Worm (Caenorhabditis elegans): ENCODE measurements around the gene JC8.16.

JC8.16 gene

DNA sequence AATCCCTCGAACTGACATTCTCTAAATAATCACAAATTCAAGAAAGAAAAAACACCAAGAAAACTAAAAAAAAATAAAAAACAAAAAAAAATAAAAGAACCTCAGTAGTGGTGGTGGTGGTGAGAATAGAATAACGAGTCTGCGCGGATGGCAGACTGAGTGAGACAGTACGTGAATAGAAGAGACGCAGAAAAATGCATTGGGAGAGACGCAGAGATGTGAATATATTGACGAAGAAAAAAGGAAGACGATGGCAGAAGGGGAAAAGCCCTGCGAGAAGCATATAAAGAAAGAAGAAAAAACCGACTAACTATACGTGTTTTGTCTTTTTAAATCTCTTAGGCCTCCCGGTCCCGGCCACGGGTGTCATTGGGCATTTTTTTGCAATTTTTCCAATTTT, 13.5 kb downstream of the JC8.16 start, which contains the start of gene unc-26:
unc-26 (minus strand) TSS at position 23 of the 400 bp plus-strand sequence.
- TF ChIP-seq ZK546.5 (tag; optimal IDR thresholded peaks at IDR 0.05) = no peak
- peak; percentile 22 for TF ChIP-seq lin-39 (tag; optimal IDR thresholded peaks at IDR 0.05)
- TF ChIP-seq lin-15B (tag; optimal IDR thresholded peaks at IDR 0.05) = peak; percentile 17
- peak; percentile 86 for TF ChIP-seq hmg-11 (tag; optimal IDR thresholded peaks at IDR 0.05)
- peak; percentile 71 for TF ChIP-seq egl-5 (tag; optimal IDR thresholded peaks at IDR 0.05)
- TF ChIP-seq nfya-1 (tag; optimal IDR thresholded peaks at IDR 0.05; ENCODE audit: insufficient read depth) = peak; percentile 80

DNA sequence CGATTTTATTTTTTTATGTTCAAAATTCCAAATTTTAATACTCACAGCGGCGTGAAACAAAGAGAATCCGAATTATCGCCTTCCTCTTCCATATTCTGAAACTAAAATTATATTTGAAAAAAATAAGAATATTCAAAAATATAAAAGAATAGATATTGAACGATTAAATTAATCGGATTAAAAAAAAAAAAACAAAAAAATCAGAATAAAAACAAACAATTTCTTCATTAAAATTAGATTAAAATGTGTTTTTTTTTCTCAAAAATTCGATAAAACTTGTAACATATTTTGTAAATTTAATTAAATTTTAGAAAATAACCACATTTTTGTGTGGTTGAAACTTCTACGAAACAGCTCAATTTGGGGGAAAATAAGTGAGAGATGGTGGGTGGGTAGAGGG, 23.8 kb downstream of the JC8.16 start, which contains the start of gene cpsf-3:
cpsf-3 (minus strand) TSS at position 101 of the 400 bp plus-strand sequence.
- no peak for TF ChIP-seq aly-2 (tag; optimal IDR thresholded peaks at IDR 0.05)
- TF ChIP-seq ceh-28 (tag; optimal IDR thresholded peaks at IDR 0.05) = no peak
- TF ChIP-seq fos-1 (tag; optimal IDR thresholded peaks at IDR 0.05) = no peak
- no peak for TF ChIP-seq sea-2 (GFP tag; optimal IDR thresholded peaks at IDR 0.05)
- no peak for TF ChIP-seq nhr-77 (tag; optimal IDR thresholded peaks at IDR 0.05)
- TF ChIP-seq tbx-2 (tag; optimal IDR thresholded peaks at IDR 0.05) = no peak
- TF ChIP-seq ztf-4 (tag; optimal IDR thresholded peaks at IDR 0.05) = no peak
- TF ChIP-seq nhr-43 (tag; optimal IDR thresholded peaks at IDR 0.05; ENCODE audit: poor library complexity, severe bottlenecking) = no peak
- TF ChIP-seq nhr-23 (tag; optimal IDR thresholded peaks at IDR 0.05) = no peak
- TF ChIP-seq nhr-67 (tag; optimal IDR thresholded peaks at IDR 0.05) = no peak
- no peak for TF ChIP-seq elt-2 (tag; optimal IDR thresholded peaks at IDR 0.05)
- no peak for TF ChIP-seq jun-1 (tag; optimal IDR thresholded peaks at IDR 0.05)
- TF ChIP-seq egl-27 (tag; optimal IDR thresholded peaks at IDR 0.05) = no peak
- no peak for TF ChIP-seq eor-1 (tag; optimal IDR thresholded peaks at IDR 0.05)
- no peak for TF ChIP-seq mdl-1 (tag; optimal IDR thresholded peaks at IDR 0.05)
- TF ChIP-seq egl-5 (tag; optimal IDR thresholded peaks at IDR 0.05) = no peak
- TF ChIP-seq lin-39 (tag; optimal IDR thresholded peaks at IDR 0.05) = no peak
- TF ChIP-seq nhr-76 (tag; optimal IDR thresholded peaks at IDR 0.05) = no peak

DNA sequence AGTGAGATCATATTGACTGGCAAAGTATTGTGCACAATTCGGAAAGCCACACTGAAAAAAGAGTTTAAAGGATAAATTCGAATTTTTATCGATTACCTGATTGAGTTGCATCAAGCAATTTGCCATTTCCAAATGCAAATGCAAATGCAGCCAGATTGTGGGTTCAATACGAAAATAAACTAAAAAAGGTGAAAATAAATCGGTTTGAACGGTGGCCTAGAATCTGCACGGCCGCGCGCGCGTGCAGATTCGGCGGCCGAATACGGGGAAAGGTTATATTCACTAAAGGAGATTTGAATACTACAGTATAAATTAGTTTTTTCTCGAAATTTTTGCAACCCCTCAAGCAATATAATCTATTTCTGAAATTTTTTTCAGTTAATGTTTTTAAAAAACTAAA, 30.3 kb downstream of the JC8.16 start, which contains the start of gene Y67H2A.10:
Y67H2A.10 (minus strand) TSS at position 184 of the 400 bp plus-strand sequence.
- TF ChIP-seq nfya-1 (tag; optimal IDR thresholded peaks at IDR 0.05; ENCODE audit: insufficient read depth) = peak; percentile 44
- peak; percentile 12 for TF ChIP-seq nhr-25 (tag; optimal IDR thresholded peaks at IDR 0.05)
- peak; percentile 25 for TF ChIP-seq hmg-11 (tag; optimal IDR thresholded peaks at IDR 0.05)
- TF ChIP-seq zag-1 (tag; optimal IDR thresholded peaks at IDR 0.05) = no peak
- peak; percentile 45 for TF ChIP-seq pha-4 (tag; optimal IDR thresholded peaks at IDR 0.05)
- TF ChIP-seq lin-39 (tag; optimal IDR thresholded peaks at IDR 0.05) = peak; percentile 78
- TF ChIP-seq nhr-67 (tag; optimal IDR thresholded peaks at IDR 0.05) = no peak
- peak; percentile 64 for TF ChIP-seq lin-15B (tag; optimal IDR thresholded peaks at IDR 0.05)

DNA sequence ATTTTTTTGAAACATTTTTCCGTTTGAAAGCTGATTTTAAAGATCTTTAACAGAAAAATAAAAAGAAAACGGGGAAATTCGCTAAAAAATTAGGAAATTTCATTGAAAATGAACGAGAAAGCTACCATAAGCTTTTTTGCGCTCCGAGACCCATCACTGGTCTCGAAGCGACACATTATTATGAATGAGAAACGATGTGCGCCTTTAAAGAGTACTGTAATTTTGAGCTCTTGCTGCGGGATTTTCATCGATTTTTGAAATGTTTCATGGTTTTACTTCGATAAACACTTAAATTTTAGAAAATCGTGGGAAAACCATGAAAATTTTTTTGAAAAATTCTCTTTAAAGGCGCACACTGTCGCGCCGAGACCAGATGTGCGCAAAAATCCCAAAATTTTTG, 31.3 kb downstream of the JC8.16 start:
- no peak for TF ChIP-seq ceh-16 (tag; optimal IDR thresholded peaks at IDR 0.05)
- TF ChIP-seq ZK546.5 (tag; optimal IDR thresholded peaks at IDR 0.05) = no peak
- TF ChIP-seq nhr-237 (tag; optimal IDR thresholded peaks at IDR 0.05) = no peak
- no peak for TF ChIP-seq ceh-9 (tag; optimal IDR thresholded peaks at IDR 0.05)
- TF ChIP-seq snpc-4 (tag; optimal IDR thresholded peaks at IDR 0.05) = no peak
- TF ChIP-seq nhr-28 (tag; optimal IDR thresholded peaks at IDR 0.05) = no peak
- no peak for TF ChIP-seq egl-27 (tag; optimal IDR thresholded peaks at IDR 0.05)
- no peak for TF ChIP-seq nhr-67 (tag; optimal IDR thresholded peaks at IDR 0.05)
- TF ChIP-seq tbx-2 (tag; optimal IDR thresholded peaks at IDR 0.05) = no peak
- no peak for TF ChIP-seq nhr-43 (tag; optimal IDR thresholded peaks at IDR 0.05; ENCODE audit: poor library complexity, severe bottlenecking)

ce11 chrIV:13297746-13298145, 38.8 kb downstream of the JC8.16 start, which contains the start of the genes Y67H2A.2 and micu-1:
Y67H2A.2 (minus strand) TSS chrIV:13297819.
micu-1 (plus strand) TSS chrIV:13297926.
- TF ChIP-seq elt-2 (tag; optimal IDR thresholded peaks at IDR 0.05) (peak; percentile 35), nhr-23 (tag; optimal IDR thresholded peaks at IDR 0.05) (peak; percentile 61), ama-1 (optimal IDR thresholded peaks at IDR 0.05) (peak; percentile 15), unc-39 (tag; optimal IDR thresholded peaks at IDR 0.05) (no peak), lin-39 (tag; optimal IDR thresholded peaks at IDR 0.05) (peak; percentile 69), pha-4 (tag; optimal IDR thresholded peaks at IDR 0.05) (peak; percentile 64), nfya-1 (tag; optimal IDR thresholded peaks at IDR 0.05; ENCODE audit: insufficient read depth) (peak; percentile 80), pqm-1 (tag; optimal IDR thresholded peaks at IDR 0.05) (peak; percentile 20), hmg-11 (tag; optimal IDR thresholded peaks at IDR 0.05) (peak; percentile 71), egl-5 (tag; optimal IDR thresholded peaks at IDR 0.05) (peak; percentile 68), zag-1 (tag; optimal IDR thresholded peaks at IDR 0.05) (no peak), snpc-4 (tag; optimal IDR thresholded peaks at IDR 0.05) (peak; percentile 58), ceh-28 (tag; optimal IDR thresholded peaks at IDR 0.05) (peak; percentile 29), fkh-10 (GFP tag; optimal IDR thresholded peaks at IDR 0.05) (peak; percentile 64), sea-2 (GFP tag; optimal IDR thresholded peaks at IDR 0.05) (no peak), nhr-77 (tag; optimal IDR thresholded peaks at IDR 0.05) (no peak), nhr-25 (tag; optimal IDR thresholded peaks at IDR 0.05) (peak; percentile 60), lin-15B (tag; optimal IDR thresholded peaks at IDR 0.05) (peak; percentile 90), R02D3.7 (tag; optimal IDR thresholded peaks at IDR 0.05) (peak; percentile 35)
